Worm (Caenorhabditis elegans) whole organism, early embryonic: ENCODE data around the gene B0284.3.

ENCODE experiments used
- B0310.2 ChIP-seq: sonication (generic microtip); optimal IDR thresholded peaks from 2 replicates; lab custom pipeline; 2016; ENCODE audit warnings: mild to moderate bottlenecking, missing genetic modification characterization, missing compliant biosample characterization
- F13C5.2 ChIP-seq: sonication (generic microtip); optimal IDR thresholded peaks from 2 replicates; lab custom pipeline; 2017; ENCODE audit warnings: mild to moderate bottlenecking, missing genetic modification characterization, inconsistent platforms, missing compliant biosample characterization
- aly-1 ChIP-seq: sonication (generic microtip); optimal IDR thresholded peaks from 2 replicates; lab custom pipeline; 2016; ENCODE audit warnings: missing genetic modification characterization, missing compliant biosample characterization
- ama-1 ChIP-seq: fragments of 150-350 bp; optimal IDR thresholded peaks from 2 replicates; lab custom pipeline; 2014
- ceh-13 ChIP-seq: fragments of 200-800 bp; sonication (Bioruptor generic); optimal IDR thresholded peaks from 2 replicates; lab custom pipeline; 2018; ENCODE audit warnings: mild to moderate bottlenecking, missing genetic modification characterization, missing compliant biosample characterization
- ceh-36 ChIP-seq: sonication (generic microtip); optimal IDR thresholded peaks from 2 replicates; lab custom pipeline; 2016; ENCODE audit warnings: missing genetic modification characterization, inconsistent platforms, missing compliant biosample characterization
- ets-7 ChIP-seq: sonication (generic microtip); optimal IDR thresholded peaks from 2 replicates; lab custom pipeline; 2016; ENCODE audit warnings: missing genotype, missing genetic modification characterization, missing compliant biosample characterization
- flt-1 ChIP-seq: fragments of 200-800 bp; sonication (Bioruptor generic); IDR thresholded peaks from 2 replicates; pipeline ENCODE4 v1.3.6; 2022; ENCODE audit warnings: missing genetic modification characterization, missing compliant biosample characterization
- hmbx-1 ChIP-seq: sonication (generic microtip); optimal IDR thresholded peaks from 2 replicates; lab custom pipeline; 2016; ENCODE audit warnings: mild to moderate bottlenecking, missing genetic modification characterization, missing compliant biosample characterization
- hmg-4 ChIP-seq: fragments of 200-800 bp; sonication (Bioruptor generic); optimal IDR thresholded peaks from 2 replicates; lab custom pipeline; 2018; ENCODE audit warnings: mild to moderate bottlenecking, missing genetic modification characterization, missing compliant biosample characterization
- hnd-1 ChIP-seq: sonication (generic microtip); optimal IDR thresholded peaks from 2 replicates; lab custom pipeline; 2016; ENCODE audit warnings: missing genetic modification characterization, missing compliant biosample characterization
- pes-1 ChIP-seq: fragments of 200-800 bp; sonication (Bioruptor generic); IDR thresholded peaks from 2 replicates; pipeline ENCODE4 v1.3.6; 2022; ENCODE audit warnings: missing genetic modification reagents, missing genetic modification characterization, missing compliant biosample characterization
- scrt-1 ChIP-seq: fragments of 200-800 bp; sonication (Bioruptor generic); IDR thresholded peaks from 2 replicates; pipeline ENCODE4 v1.3.6; 2022; ENCODE audit warnings: missing genetic modification characterization, missing compliant biosample characterization
- sea-1 ChIP-seq: fragments of 200-800 bp; sonication (Bioruptor generic); conservative IDR thresholded peaks from 2 replicates; pipeline ENCODE4 v1.3.6; 2022; ENCODE audit warnings: missing genetic modification characterization, missing compliant biosample characterization
- tbx-11 ChIP-seq: fragments of 200-800 bp; sonication (Bioruptor generic); IDR thresholded peaks from 2 replicates; pipeline ENCODE4 v1.3.6; 2022; ENCODE audit warnings: missing genetic modification characterization, missing compliant biosample characterization
- tbx-37 ChIP-seq: fragments of 200-800 bp; sonication (Bioruptor generic); conservative IDR thresholded peaks from 2 replicates; pipeline ENCODE4 v1.3.6; 2022; ENCODE audit warnings: missing genetic modification reagents, missing genetic modification characterization, missing compliant biosample characterization
- tra-4 ChIP-seq: sonication (generic microtip); optimal IDR thresholded peaks from 2 replicates; lab custom pipeline; 2017; ENCODE audit warnings: missing genetic modification characterization, missing compliant biosample characterization

B0284.3 gene

ce11 chrIII:4380835-4381234 is 1.2 kb upstream of the B0284.3 start:
- TF ChIP-seq F13C5.2 (peak; percentile 11), tbx-11 (GFP tag; lab: Robert Waterston, UW) (no peak)

- TF ChIP-seq scrt-1 (GFP tag; lab: Robert Waterston, UW) (peak; percentile 75), tbx-37 (GFP tag; lab: Robert Waterston, UW) (peak; percentile 67), hnd-1 (tag; lab: Kevin White, UChicago) (peak; percentile 36), F13C5.2 (peak; percentile 47), pes-1 (peak; percentile 77), flt-1 (GFP tag; lab: Robert Waterston, UW) (peak; percentile 41), aly-1 (tag; lab: Kevin White, UChicago) (peak; percentile 55), hmg-4 (peak; percentile 91), hmbx-1 (tag; lab: Kevin White, UChicago) (peak; percentile 34), sea-1 (GFP tag; lab: Robert Waterston, UW) (peak; percentile 70; the same call in 1 of the 2 replicates), ceh-36 (peak; percentile 66), B0310.2 (tag; lab: Kevin White, UChicago) (peak; percentile 71)
Observed at ce11 chrIII:4378600-4379293, 870 bp downstream of the B0284.3 start.

ce11 chrIII:4374854-4375253 is 4.8 kb downstream of the B0284.3 start, which contains the start of gene pals-26:
Gene pals-26 (plus strand): TSS chrIII:4375154.
- no peak for TF ChIP-seq tbx-37 (GFP tag; lab: Robert Waterston, UW)
- no peak for TF ChIP-seq aly-1 (tag; lab: Kevin White, UChicago)
- no peak for TF ChIP-seq ets-7 (tag; lab: Kevin White, UChicago)

- no peak for TF ChIP-seq ama-1
Observed at ce11 chrIII:4372894-4373293, 6.7 kb downstream of the B0284.3 start.

- TF ChIP-seq tbx-37 (GFP tag; lab: Robert Waterston, UW), result no peak
- TF ChIP-seq hmg-4, result no peak
- TF ChIP-seq B0310.2 (tag; lab: Kevin White, UChicago), result no peak
- no peak for TF ChIP-seq tbx-11 (GFP tag; lab: Robert Waterston, UW)
- no peak for TF ChIP-seq scrt-1 (GFP tag; lab: Robert Waterston, UW)
- TF ChIP-seq flt-1 (GFP tag; lab: Robert Waterston, UW), result no peak
- TF ChIP-seq ama-1, result no peak
- TF ChIP-seq ets-7 (tag; lab: Kevin White, UChicago), result no peak
- no peak for TF ChIP-seq tra-4 (tag; lab: Kevin White, UChicago)
Observed at ce11 chrIII:4370585-4370984, 9.0 kb downstream of the B0284.3 start, which contains the start of gene ckb-3. Gene ckb-3 (plus strand): TSS chrIII:4370885.

- TF ChIP-seq aly-1 (tag; lab: Kevin White, UChicago) (peak; percentile 87), hmg-4 (peak; percentile 75), scrt-1 (GFP tag; lab: Robert Waterston, UW) (peak; percentile 86), sea-1 (GFP tag; lab: Robert Waterston, UW) (peak; percentile 75; the same call in 1 of the 2 replicates), F13C5.2 (peak; percentile 84), B0310.2 (tag; lab: Kevin White, UChicago) (peak; percentile 1), ets-7 (tag; lab: Kevin White, UChicago) (peak; percentile 40), ceh-13 (GFP tag; lab: Kevin White, UChicago) (peak; percentile 22), hmbx-1 (tag; lab: Kevin White, UChicago) (peak; percentile 40), tbx-37 (GFP tag; lab: Robert Waterston, UW) (peak; percentile 82), flt-1 (GFP tag; lab: Robert Waterston, UW) (peak; percentile 85), ceh-36 (peak; percentile 23), tbx-11 (GFP tag; lab: Robert Waterston, UW) (peak; percentile 77), pes-1 (peak; percentile 89)
Observed at ce11 chrIII:4369381-4369809, 10.2 kb downstream of the B0284.3 start.

- TF ChIP-seq tra-4 (tag; lab: Kevin White, UChicago) (no peak), aly-1 (tag; lab: Kevin White, UChicago) (no peak), flt-1 (GFP tag; lab: Robert Waterston, UW) (no peak), tbx-37 (GFP tag; lab: Robert Waterston, UW) (no peak), ets-7 (tag; lab: Kevin White, UChicago) (no peak), ceh-36 (no peak), B0310.2 (tag; lab: Kevin White, UChicago) (no peak), hnd-1 (tag; lab: Kevin White, UChicago) (no peak), sea-1 (GFP tag; lab: Robert Waterston, UW) (no peak)
Observed at ce11 chrIII:4367649-4368048, 12.0 kb downstream of the B0284.3 start, which contains the start of gene ckb-2. Gene ckb-2 (plus strand): TSS chrIII:4367949.

- TF ChIP-seq pes-1 (no peak), sea-1 (GFP tag; lab: Robert Waterston, UW) (no peak), hnd-1 (tag; lab: Kevin White, UChicago) (no peak), aly-1 (tag; lab: Kevin White, UChicago) (no peak), F13C5.2 (no peak), ceh-36 (no peak), scrt-1 (GFP tag; lab: Robert Waterston, UW) (no peak), tbx-11 (GFP tag; lab: Robert Waterston, UW) (no peak), flt-1 (GFP tag; lab: Robert Waterston, UW) (no peak), tbx-37 (GFP tag; lab: Robert Waterston, UW) (no peak), B0310.2 (tag; lab: Kevin White, UChicago) (no peak), ama-1 (no peak), tra-4 (tag; lab: Kevin White, UChicago) (no peak), hmbx-1 (tag; lab: Kevin White, UChicago) (no peak), ets-7 (tag; lab: Kevin White, UChicago) (no peak), hmg-4 (no peak), ceh-13 (GFP tag; lab: Kevin White, UChicago) (no peak)
Observed at ce11 chrIII:4364974-4365373, 14.6 kb downstream of the B0284.3 start, which contains the start of gene ckb-1. Gene ckb-1 (plus strand): TSS chrIII:4365274.
